Fruit fly (Drosophila melanogaster) Kc167 (cell line): Measurements from ENCODE around the gene CG45067.

Source experiments
- Myc ChIP-seq: fragments of >200 bp; optimal IDR thresholded peaks from 2 replicates; lab custom pipeline; 2017; ENCODE audit warnings: missing external identifiers
- Sin3A ChIP-seq: fragments of >200 bp; optimal IDR thresholded peaks from 2 replicates; lab custom pipeline; 2018; ENCODE audit warnings: missing external identifiers
- insv ChIP-seq: fragments of >200 bp; optimal IDR thresholded peaks from 3 replicates; lab custom pipeline; 2018; ENCODE audit warnings: missing external identifiers
- psq ChIP-seq: fragments of >200 bp; optimal IDR thresholded peaks from 2 replicates; lab custom pipeline; 2017; ENCODE audit warnings: missing external identifiers

DNA sequence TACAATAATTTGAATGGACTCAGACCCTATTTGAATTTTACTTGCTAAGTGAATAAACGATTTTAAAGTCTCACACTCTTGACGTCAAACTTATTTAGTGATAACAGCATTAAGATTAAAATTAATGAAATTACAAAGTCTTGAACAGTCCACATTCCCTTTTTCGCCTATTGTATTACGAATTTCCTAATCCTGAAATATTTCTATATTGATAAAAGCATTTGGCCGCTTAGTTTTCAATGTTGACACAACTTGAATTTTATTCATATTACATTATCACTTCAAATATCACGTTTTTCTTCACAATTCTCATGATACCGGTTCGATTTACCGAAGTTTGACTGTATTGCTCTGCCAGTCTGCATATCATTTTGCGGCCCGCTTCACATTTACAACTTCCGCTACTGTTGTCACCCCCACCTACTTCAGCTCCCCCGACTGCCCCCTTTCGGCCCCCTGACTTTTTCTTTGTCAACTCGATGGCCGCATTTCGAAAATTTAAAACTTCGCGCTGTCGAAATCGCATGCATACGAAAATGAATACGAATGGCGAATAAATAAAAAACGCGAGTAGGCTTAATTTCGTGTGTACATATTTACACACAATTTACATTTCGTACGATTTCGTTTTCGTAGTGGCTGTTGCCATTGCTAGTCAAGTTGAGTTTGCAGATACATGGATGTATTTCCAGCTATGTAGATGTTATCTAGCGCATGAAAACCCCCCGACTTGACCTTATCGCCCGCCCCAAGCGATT is 35.7 kb downstream of the CG45067 start:
- no peak for TF ChIP-seq psq
- TF ChIP-seq Myc (lab: Kevin White, UChicago), result no peak
- no peak for TF ChIP-seq Sin3A (lab: Kevin White, UChicago)
- no peak for TF ChIP-seq insv (lab: Kevin White, UChicago)
